Fruit fly (Drosophila melanogaster) S2 (cell line): ENCODE results near the gene Imp.

ENCODE experiments used
- CG8478 ChIP-seq: fragments of >200 bp; optimal IDR thresholded peaks from 2 replicates; lab custom pipeline; 2018
- CTCF ChIP-seq, 2 experiments: fragments of >200 bp; optimal IDR thresholded peaks; 2 replicates each; lab custom pipeline; 2018

DNA sequence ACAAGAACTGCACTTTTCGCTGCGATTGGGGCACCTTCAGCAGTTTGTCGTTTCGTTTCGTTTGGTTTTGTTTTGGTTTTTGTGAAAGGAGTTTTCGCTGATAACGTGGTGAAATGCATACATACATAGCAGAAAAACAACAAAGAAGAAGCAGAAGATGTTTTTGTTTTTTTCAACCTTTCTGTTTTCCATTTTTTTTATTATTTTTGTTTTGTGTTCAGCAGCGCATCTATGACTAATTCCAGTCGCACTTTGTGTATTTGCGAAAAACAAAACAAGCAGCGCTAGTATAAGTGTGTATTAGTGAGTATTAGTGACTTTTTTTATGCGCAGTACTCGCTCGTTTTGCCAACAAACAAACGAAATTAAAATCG is 57.1 kb downstream of the Imp start:
- TF ChIP-seq CTCF (optimal IDR thresholded peaks at IDR 0.05; lab: Kevin White, UChicago) (no peak), CG8478 (lab: Kevin White, UChicago) (no peak)
